Worm (Caenorhabditis elegans): Measurements from ENCODE around the gene mltn-12.

- TF ChIP-seq nhr-76 (tag; optimal IDR thresholded peaks at IDR 0.05) (no peak), nhr-237 (tag; optimal IDR thresholded peaks at IDR 0.05) (no peak), lsy-2 (tag; optimal IDR thresholded peaks at IDR 0.05) (no peak), bed-3 (GFP tag; optimal IDR thresholded peaks at IDR 0.05) (no peak), lin-32 (GFP tag; optimal IDR thresholded peaks at IDR 0.05) (no peak), nhr-28 (tag; optimal IDR thresholded peaks at IDR 0.05) (no peak), pha-4 (tag; optimal IDR thresholded peaks at IDR 0.05) (no peak), ceh-39 (tag; optimal IDR thresholded peaks at IDR 0.05) (no peak), blmp-1 (tag; optimal IDR thresholded peaks at IDR 0.05) (no peak), elt-3 (tag; optimal IDR thresholded peaks at IDR 0.05) (no peak)
Observed at ce11 chrIV:8978047-8978446, 14.8 kb upstream of the mltn-12 start.

Measured in whole organism, mixed stage, embryonic.